Worm (Caenorhabditis elegans): ENCODE measurements around the gene C12D8.9.

- TF ChIP-seq him-1 (tag; optimal IDR thresholded peaks at IDR 0.05) (no peak), dao-5 (tag; optimal IDR thresholded peaks at IDR 0.05) (no peak)
These were observed 1.7 kb downstream of the C12D8.9 start, which contains the start of the genes C12D8.21 and col-148 for ce11 chrV:10241121-10241803.

Data from whole organism, L4/young adult.